Fruit fly (Drosophila melanogaster) whole organism, embryonic: Measurements from ENCODE around the gene CG44362.

Experiments
- Aef1 ChIP-seq: fragments of 200-800 bp; sonication (Bioruptor generic); IDR thresholded peaks from 3 replicates; pipeline ENCODE4 v1.3.6; 2022; ENCODE audit warnings: missing biosample characterization, missing genetic modification characterization
- Asciz ChIP-seq: fragments of 200-800 bp; sonication (Bioruptor generic); optimal IDR thresholded peaks from 2 replicates; lab custom pipeline; 2017; ENCODE audit warnings: missing biosample characterization, mild to moderate bottlenecking, missing genetic modification characterization, missing genetic modification reagents
- Atf3 ChIP-seq: fragments of 200-800 bp; sonication (Bioruptor generic); optimal IDR thresholded peaks from 3 replicates; lab custom pipeline; 2016; ENCODE audit warnings: missing biosample characterization, missing genetic modification characterization
- Atf6 ChIP-seq: fragments of 200-800 bp; sonication (Bioruptor generic); IDR thresholded peaks from 2 replicates; pipeline ENCODE4 v1.3.6; 2022; ENCODE audit warnings: missing biosample characterization, missing genetic modification characterization
- Awh ChIP-seq: fragments of 200-800 bp; sonication (Bioruptor generic); IDR thresholded peaks from 2 replicates; pipeline ENCODE4, ENCODE4 v1.3.6; 2022; ENCODE audit warnings: missing biosample characterization, missing genetic modification characterization
- Blimp-1 ChIP-seq: fragments of 200-800 bp; sonication (Bioruptor generic); optimal IDR thresholded peaks from 3 replicates; lab custom pipeline; 2018; ENCODE audit warnings: missing biosample characterization, missing genetic modification characterization, mild to moderate bottlenecking, moderate library complexity, missing genetic modification reagents
- CG10959 ChIP-seq: fragments of 200-800 bp; sonication (Bioruptor generic); IDR thresholded peaks from 2 replicates; pipeline ENCODE4 v1.3.6; 2022; ENCODE audit warnings: missing biosample characterization, missing genetic modification characterization
- CG11504 ChIP-seq: fragments of 200-800 bp; sonication (Bioruptor generic); optimal IDR thresholded peaks from 3 replicates; lab custom pipeline; 2019; ENCODE audit warnings: missing biosample characterization, mild to moderate bottlenecking, missing genetic modification characterization, moderate library complexity
- CG11696 ChIP-seq: fragments of 200-800 bp; sonication (Bioruptor generic); IDR thresholded peaks from 2 replicates; pipeline ENCODE4 v1.3.6; 2022; ENCODE audit warnings: missing biosample characterization, missing genetic modification characterization
- CG12071 ChIP-seq: fragments of 200-800 bp; sonication (Bioruptor generic); optimal IDR thresholded peaks from 3 replicates; lab custom pipeline; 2018; ENCODE audit warnings: missing biosample characterization, mild to moderate bottlenecking, missing genetic modification characterization
- CG12744 ChIP-seq: fragments of 200-800 bp; sonication (Bioruptor generic); optimal IDR thresholded peaks from 2 replicates; lab custom pipeline; 2016; ENCODE audit warnings: missing biosample characterization, missing genetic modification characterization
- CG14710 ChIP-seq: fragments of 200-800 bp; sonication (Bioruptor generic); optimal IDR thresholded peaks from 3 replicates; lab custom pipeline; 2019; ENCODE audit warnings: missing biosample characterization, mild to moderate bottlenecking, missing genetic modification characterization, moderate library complexity
- CG15696 ChIP-seq: fragments of 200-800 bp; sonication (Bioruptor generic); optimal IDR thresholded peaks from 2 replicates; lab custom pipeline; 2019; ENCODE audit warnings: missing biosample characterization, mild to moderate bottlenecking, missing genetic modification characterization, moderate library complexity
- CG17359 ChIP-seq: fragments of 200-800 bp; sonication (Bioruptor generic); optimal IDR thresholded peaks from 3 replicates; lab custom pipeline; 2018; ENCODE audit warnings: missing biosample characterization, mild to moderate bottlenecking, missing genetic modification characterization, moderate library complexity
- CG1792 ChIP-seq: fragments of 200-800 bp; sonication (Bioruptor generic); optimal IDR thresholded peaks from 2 replicates; lab custom pipeline; 2016; ENCODE audit warnings: missing biosample characterization, missing genetic modification characterization
- CG18619 ChIP-seq: fragments of 200-800 bp; sonication (Bioruptor generic); optimal IDR thresholded peaks from 3 replicates; lab custom pipeline; 2017; ENCODE audit warnings: missing biosample characterization, mild to moderate bottlenecking, missing genetic modification characterization
- CG2116 ChIP-seq: fragments of 200-800 bp; sonication (Bioruptor generic); optimal IDR thresholded peaks from 3 replicates; lab custom pipeline; 2018; ENCODE audit warnings: missing biosample characterization, mild to moderate bottlenecking, missing genetic modification characterization
- CG2202 ChIP-seq: fragments of 200-800 bp; sonication (Bioruptor generic); optimal IDR thresholded peaks from 2 replicates; lab custom pipeline; 2018; ENCODE audit warnings: missing biosample characterization, mild to moderate bottlenecking, missing genetic modification characterization
- CG2712 ChIP-seq: fragments of 200-800 bp; optimal IDR thresholded peaks from 3 replicates; lab custom pipeline; 2019; ENCODE audit warnings: missing biosample characterization, mild to moderate bottlenecking, missing genetic modification characterization, moderate library complexity
- CG30020 ChIP-seq: fragments of 200-800 bp; optimal IDR thresholded peaks from 2 replicates; lab custom pipeline; 2019; ENCODE audit warnings: missing biosample characterization, mild to moderate bottlenecking, missing genetic modification characterization, moderate library complexity
- CG3281 ChIP-seq: fragments of 200-800 bp; sonication (Bioruptor generic); optimal IDR thresholded peaks from 3 replicates; lab custom pipeline; 2017; ENCODE audit warnings: missing biosample characterization, mild to moderate bottlenecking, missing genetic modification characterization
- CG3847 ChIP-seq: fragments of 200-800 bp; sonication (Bioruptor generic); IDR thresholded peaks from 2 replicates; pipeline ENCODE4 v1.3.6; 2022; ENCODE audit warnings: missing biosample characterization, missing genetic modification characterization
- CG4328 ChIP-seq: fragments of 200-800 bp; sonication (Bioruptor generic); optimal IDR thresholded peaks from 3 replicates; lab custom pipeline; 2017; ENCODE audit warnings: missing biosample characterization, missing genetic modification reagents, missing genetic modification characterization
- CG8765 ChIP-seq: fragments of 200-800 bp; sonication (Bioruptor generic); IDR thresholded peaks from 2 replicates; pipeline ENCODE4 v1.3.6; 2022; ENCODE audit warnings: missing biosample characterization, missing genetic modification characterization
- Dip2 ChIP-seq: fragments of 200-800 bp; sonication (Bioruptor generic); IDR thresholded peaks from 2 replicates; pipeline ENCODE4 v1.3.6; 2022; ENCODE audit warnings: missing biosample characterization, missing genetic modification characterization
- Ets65A ChIP-seq: fragments of 200-800 bp; sonication (Bioruptor generic); peaks from one replicate; lab custom pipeline; 2016; ENCODE audit warnings: missing biosample characterization, missing genetic modification characterization
- HLH3B ChIP-seq: fragments of 200-800 bp; sonication (Bioruptor generic); IDR thresholded peaks from 2 replicates; pipeline ENCODE4 v1.3.6; 2022; ENCODE audit warnings: missing biosample characterization, missing genetic modification characterization
- Hr39 ChIP-seq: fragments of >200 bp; optimal IDR thresholded peaks from 2 replicates; lab custom pipeline; 2017
- Lhr ChIP-seq: fragments of 200-800 bp; sonication (Bioruptor generic); optimal IDR thresholded peaks from 3 replicates; lab custom pipeline; 2017; ENCODE audit warnings: mild to moderate bottlenecking, missing biosample characterization, missing genetic modification reagents, missing genetic modification characterization
- Med ChIP-seq: fragments of 200-800 bp; sonication (Bioruptor generic); peaks from one replicate; lab custom pipeline; 2016; ENCODE audit warnings: missing biosample characterization, missing genetic modification characterization, mild to moderate bottlenecking, inconsistent platforms, moderate library complexity
- Sox102F ChIP-seq: fragments of 200-800 bp; sonication (Bioruptor generic); optimal IDR thresholded peaks from 2 replicates; lab custom pipeline; 2018; ENCODE audit warnings: missing biosample characterization, mild to moderate bottlenecking, missing genetic modification characterization, moderate library complexity
- Xrp1 ChIP-seq: fragments of 200-800 bp; sonication (Bioruptor generic); IDR thresholded peaks from 2 replicates; pipeline ENCODE4 v1.3.6; 2022; ENCODE audit warnings: missing biosample characterization, missing genetic modification characterization
- bab2 ChIP-seq: fragments of 200-800 bp; sonication (Bioruptor generic); optimal IDR thresholded peaks from 2 replicates; lab custom pipeline; 2016; ENCODE audit warnings: missing biosample characterization, missing genetic modification characterization
- cg ChIP-seq: fragments of 200-800 bp; sonication (Bioruptor generic); optimal IDR thresholded peaks from 3 replicates; lab custom pipeline; 2019; ENCODE audit warnings: missing biosample characterization, mild to moderate bottlenecking, missing genetic modification characterization, moderate library complexity
- chinmo ChIP-seq: fragments of 200-800 bp; sonication (Bioruptor generic); IDR thresholded peaks from 4 replicates; pipeline ENCODE4 v1.3.6; 2022; ENCODE audit warnings: missing biosample characterization, missing genetic modification characterization; ENCODE audit not compliant: partially characterized antibody
- ci ChIP-seq: fragments of 200-800 bp; sonication (Bioruptor generic); IDR thresholded peaks from 3 replicates; pipeline ENCODE4 v1.3.6; 2022; ENCODE audit warnings: missing biosample characterization, missing genetic modification characterization
- da ChIP-seq: fragments of 200-800 bp; sonication (Bioruptor generic); optimal IDR thresholded peaks from 2 replicates; lab custom pipeline; 2016; ENCODE audit warnings: missing biosample characterization, missing genetic modification characterization
- disco-r ChIP-seq: fragments of 200-800 bp; sonication (Bioruptor generic); optimal IDR thresholded peaks from 2 replicates; lab custom pipeline; 2016; ENCODE audit warnings: missing biosample characterization, missing genetic modification characterization
- eve ChIP-seq, 2 experiments: fragments of >200 bp; optimal IDR thresholded peaks; 2 replicates each; lab custom pipeline; 2017; ENCODE audit warnings: missing biosample characterization in 2 of 2, missing genetic modification characterization in 2 of 2
- hkb ChIP-seq, 2 experiments: fragments of 200-800 bp in 1 of 2; fragments of >200 bp in 1 of 2; sonication (Bioruptor generic) in 1 of 2; IDR thresholded peaks in 1 of 2; optimal IDR thresholded peaks in 1 of 2; 2 replicates each; pipeline versions ENCODE4 v1.3.6 to Lab custom; 2017 to 2022; ENCODE audit warnings: missing biosample characterization in 1 of 2, missing genetic modification characterization in 1 of 2
- klu ChIP-seq: fragments of 200-800 bp; sonication (Bioruptor generic); IDR thresholded peaks from 2 replicates; pipeline ENCODE4 v1.3.6; 2022; ENCODE audit warnings: missing biosample characterization, missing genetic modification characterization
- lab ChIP-seq: fragments of 200-800 bp; sonication (Bioruptor generic); optimal IDR thresholded peaks from 3 replicates; lab custom pipeline; 2017; ENCODE audit warnings: missing biosample characterization, missing genetic modification characterization, mild to moderate bottlenecking, moderate library complexity, missing genetic modification reagents
- prd ChIP-seq, 3 experiments: fragments of >200 bp in 2 of 3; fragments of 200-800 bp in 1 of 3; sonication (Bioruptor generic) in 1 of 3; optimal IDR thresholded peaks in 2 of 3; IDR thresholded peaks in 1 of 3; 2 replicates in 2 of 3; 3 replicates in 1 of 3; pipeline versions ENCODE4 v1.3.6 to Lab custom; 2017 to 2022; ENCODE audit warnings: missing biosample characterization in 1 of 3, missing genetic modification characterization in 1 of 3
- sens ChIP-seq: fragments of 200-800 bp; sonication (Bioruptor generic); peaks from one replicate; lab custom pipeline; 2016; ENCODE audit warnings: missing biosample characterization, missing genetic modification characterization
- tup ChIP-seq: fragments of 200-800 bp; sonication (Bioruptor generic); optimal IDR thresholded peaks from 2 replicates; lab custom pipeline; 2016; ENCODE audit warnings: missing biosample characterization, mild to moderate bottlenecking, missing genetic modification characterization, moderate library complexity
- yki ChIP-seq: fragments of >200 bp; optimal IDR thresholded peaks from 3 replicates; lab custom pipeline; 2018
- zen ChIP-seq: fragments of 200-800 bp; sonication (Bioruptor generic); optimal IDR thresholded peaks from 3 replicates; lab custom pipeline; 2018; ENCODE audit warnings: missing biosample characterization, mild to moderate bottlenecking, missing genetic modification characterization, moderate library complexity
- zfh1 ChIP-seq: fragments of 200-800 bp; sonication (Bioruptor generic); IDR thresholded peaks from 3 replicates; pipeline ENCODE4 v1.3.6; 2022; ENCODE audit warnings: missing biosample characterization, missing genetic modification characterization

CG44362 gene

DNA sequence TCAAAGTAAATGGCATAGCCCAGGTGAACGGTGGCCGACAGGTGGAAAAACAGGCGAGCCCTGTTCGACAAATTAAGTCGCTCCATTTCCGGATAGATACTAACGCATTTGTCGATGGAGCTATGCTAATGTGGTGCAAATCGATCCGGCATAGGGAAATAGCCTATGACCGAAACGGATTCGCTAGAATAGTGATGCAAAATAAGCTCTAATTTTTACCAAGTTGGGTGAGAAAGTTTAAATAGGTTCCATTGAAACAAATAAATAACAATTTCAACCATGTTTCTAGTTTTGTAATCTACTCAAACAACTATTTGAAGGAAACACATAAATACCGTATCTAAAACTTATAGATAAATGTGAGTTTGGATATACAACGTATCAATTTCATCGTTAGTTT lies 38.0 kb downstream of the CG44362 start, which contains the start of gene CG6149:
Gene CG6149, minus strand, starts transcription at position 101 of the 400 bp plus-strand sequence.
- TF ChIP-seq Atf3 (GFP tag; lab: Kevin White, UChicago): no peak
- TF ChIP-seq CG3847: 0 out of 2 replicates have a peak, but pooled peaks have one; percentile 7
- TF ChIP-seq, all 482 proteins: peak for 1

DNA sequence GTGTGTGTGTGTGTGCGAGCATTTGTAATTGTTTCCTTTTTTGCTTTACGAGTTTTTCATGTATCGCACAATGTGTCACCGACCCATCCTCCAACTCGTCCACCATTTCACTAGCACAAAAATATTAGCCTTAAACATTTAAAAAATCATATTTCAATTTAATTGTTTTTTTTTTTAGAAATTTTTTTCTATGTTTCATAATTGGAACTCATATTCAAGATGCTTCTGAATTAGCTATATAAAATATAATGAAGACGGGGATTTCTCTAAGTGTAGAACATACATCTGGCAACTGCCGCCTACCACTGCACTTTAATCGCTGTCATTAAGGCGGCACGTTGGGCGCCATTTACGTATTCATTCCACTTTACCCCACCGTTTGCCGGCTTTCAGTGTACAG lies 42.2 kb downstream of the CG44362 start:
- TF ChIP-seq sens (GFP tag; lab: Kevin White, UChicago) (peak; percentile 78), Asciz (GFP tag; lab: Kevin White, UChicago) (no peak), ci (GFP tag; lab: Robert Waterston, UW) (peak; percentile 63; the same call in 2 of the 3 replicates), Atf3 (GFP tag; lab: Kevin White, UChicago) (no peak), Blimp-1 (GFP tag; lab: Kevin White, UChicago) (peak; percentile 11), Dip2 (GFP tag; lab: Robert Waterston, UW) (no peak), Xrp1 (GFP tag; lab: Robert Waterston, UW) (peak; percentile 34; the same call in 1 of the 2 replicates), zen (tag; lab: Kevin White, UChicago) (no peak), CG11504 (peak; percentile 22), CG1792 (GFP tag; lab: Kevin White, UChicago) (no peak), CG3847 (no peak), CG8765 (peak; percentile 65), CG14710 (peak; percentile 13), CG2202 (no peak), CG12071 (no peak), CG30020 (no peak), Lhr (no peak), cg (GFP tag; lab: Kevin White, UChicago) (peak; percentile 3), tup (GFP tag; lab: Kevin White, UChicago) (no peak), prd (optimal IDR thresholded peaks at IDR 0.05; lab: Kevin White, UChicago) (no peak), prd (GFP tag; IDR thresholded peaks at IDR 0.05; lab: Robert Waterston, UW) (peak; percentile 63; the same call in 2 of the 3 replicates), klu (GFP tag; lab: Robert Waterston, UW) (no peak), Sox102F (GFP tag; lab: Kevin White, UChicago) (peak; percentile 4), CG3281 (peak; percentile 1), CG15696 (tag; lab: Kevin White, UChicago) (peak; percentile 44), Med (peak; percentile 71), eve (GFP tag; optimal IDR thresholded peaks at IDR 0.05; lab: Kevin White, UChicago) (no peak), CG2712 (tag; lab: Kevin White, UChicago) (peak; percentile 37), CG11696 (0 out of 2 replicates have a peak, but pooled peaks have one; percentile 12), chinmo (GFP tag; lab: Robert Waterston, UW) (no peak), Aef1 (GFP tag; lab: Robert Waterston, UW) (no peak), yki (lab: Kevin White, UChicago) (no peak), CG18619 (GFP tag; lab: Kevin White, UChicago) (no peak), Awh (GFP tag; lab: Robert Waterston, UW) (peak; percentile 33; the same call in 1 of the 2 replicates), CG10959 (GFP tag; lab: Robert Waterston, UW) (0 out of 2 replicates have a peak, but pooled peaks have one; percentile 30), bab2 (no peak), disco-r (GFP tag; lab: Kevin White, UChicago) (no peak), HLH3B (GFP tag; lab: Robert Waterston, UW) (0 out of 2 replicates have a peak, but pooled peaks have one; percentile 22), lab (GFP tag; lab: Kevin White, UChicago) (peak; percentile 11), CG4328 (GFP tag; lab: Kevin White, UChicago) (no peak), hkb (optimal IDR thresholded peaks at IDR 0.05; lab: Kevin White, UChicago) (no peak), hkb (GFP tag; IDR thresholded peaks at IDR 0.05; lab: Robert Waterston, UW) (0 out of 2 replicates have a peak, but pooled peaks have one; percentile 38), CG17359 (tag; lab: Kevin White, UChicago) (peak; percentile 0), Ets65A (GFP tag; lab: Kevin White, UChicago) (peak; percentile 56), CG2116 (no peak), da (GFP tag; lab: Kevin White, UChicago) (no peak), CG12744 (no peak), zfh1 (GFP tag; lab: Robert Waterston, UW) (peak; percentile 36; the same call in 1 of the 3 replicates), Hr39 (no peak), Atf6 (GFP tag; lab: Robert Waterston, UW) (peak; percentile 50)
